Worm (Caenorhabditis elegans) whole organism, mixed stage, embryonic: ENCODE data around the gene nlp-78.

Experiments
- M03D4.4 ChIP-seq: sonication (generic microtip); optimal IDR thresholded peaks from 2 replicates; lab custom pipeline; 2017; ENCODE audit warnings: mild to moderate bottlenecking, missing genetic modification characterization, missing compliant biosample characterization
- bed-3 ChIP-seq: fragments of 200-800 bp; sonication (Bioruptor generic); optimal IDR thresholded peaks from 3 replicates; lab custom pipeline; 2018; ENCODE audit warnings: mild to moderate bottlenecking, missing genetic modification characterization, moderate library complexity, missing compliant biosample characterization
- blmp-1 ChIP-seq: fragments of 150-350 bp; optimal IDR thresholded peaks from 2 replicates; lab custom pipeline; 2014; ENCODE audit warnings: missing biosample characterization, missing genetic modification characterization
- ceh-39 ChIP-seq: fragments of 150-350 bp; optimal IDR thresholded peaks from 2 replicates; lab custom pipeline; 2014; ENCODE audit warnings: missing biosample characterization, missing genetic modification characterization
- ceh-83 ChIP-seq: fragments of 200-800 bp; sonication (Bioruptor generic); optimal IDR thresholded peaks from 2 replicates; lab custom pipeline; 2018; ENCODE audit warnings: mild to moderate bottlenecking, missing genetic modification characterization, missing compliant biosample characterization
- ces-1 ChIP-seq: fragments of 150-350 bp; optimal IDR thresholded peaks from 2 replicates; lab custom pipeline; 2014; ENCODE audit warnings: missing biosample characterization, missing genetic modification reagents, missing genetic modification characterization
- cnd-1 ChIP-seq: fragments of 200-800 bp; sonication (Bioruptor generic); optimal IDR thresholded peaks from 2 replicates; lab custom pipeline; 2018; ENCODE audit warnings: mild to moderate bottlenecking, missing genetic modification characterization, missing compliant biosample characterization
- elt-1 ChIP-seq: sonication (generic microtip); optimal IDR thresholded peaks from 2 replicates; lab custom pipeline; 2017; ENCODE audit warnings: missing genetic modification characterization, mild to moderate bottlenecking, missing compliant biosample characterization, antibody characterized with exemption, moderate library complexity, borderline replicate concordance; ENCODE audit not compliant: insufficient read depth
- elt-3 ChIP-seq: fragments of 150-350 bp; optimal IDR thresholded peaks from 2 replicates; lab custom pipeline; 2014; ENCODE audit warnings: missing biosample characterization, missing genetic modification characterization
- flh-1 ChIP-seq: fragments of 200-800 bp; sonication (Bioruptor generic); optimal IDR thresholded peaks from 2 replicates; lab custom pipeline; 2018; ENCODE audit warnings: mild to moderate bottlenecking, missing genetic modification characterization, moderate library complexity, missing compliant biosample characterization
- ham-2 ChIP-seq: fragments of 200-800 bp; sonication (Bioruptor generic); optimal IDR thresholded peaks from 2 replicates; lab custom pipeline; 2018; ENCODE audit warnings: mild to moderate bottlenecking, missing genetic modification characterization, missing compliant biosample characterization
- hlh-1 ChIP-seq: fragments of 150-350 bp; optimal IDR thresholded peaks from 2 replicates; lab custom pipeline; 2014; ENCODE audit warnings: missing biosample characterization, missing genetic modification reagents, missing genetic modification characterization
- lin-32 ChIP-seq: fragments of 200-800 bp; sonication (Bioruptor generic); optimal IDR thresholded peaks from 2 replicates; lab custom pipeline; 2018; ENCODE audit warnings: mild to moderate bottlenecking, missing genetic modification characterization, missing compliant biosample characterization
- lsy-2 ChIP-seq: fragments of 150-350 bp; optimal IDR thresholded peaks from 2 replicates; lab custom pipeline; 2014; ENCODE audit warnings: missing biosample characterization, missing genetic modification characterization
- mep-1 ChIP-seq: fragments of 150-350 bp; optimal IDR thresholded peaks from 2 replicates; lab custom pipeline; 2017; ENCODE audit warnings: missing biosample characterization, missing genetic modification reagents, missing genetic modification characterization, inconsistent platforms
- mls-2 ChIP-seq: sonication (generic microtip); optimal IDR thresholded peaks from 2 replicates; lab custom pipeline; 2016; ENCODE audit warnings: mild to moderate bottlenecking, missing genetic modification characterization, moderate library complexity, missing compliant biosample characterization
- nhr-12 ChIP-seq: fragments of 150-350 bp; optimal IDR thresholded peaks from 2 replicates; lab custom pipeline; 2014; ENCODE audit warnings: missing biosample characterization, missing genetic modification characterization
- nhr-2 ChIP-seq: fragments of 150-350 bp; optimal IDR thresholded peaks from 2 replicates; lab custom pipeline; 2014; ENCODE audit warnings: missing biosample characterization, missing genetic modification characterization
- nhr-237 ChIP-seq: fragments of 150-350 bp; optimal IDR thresholded peaks from 2 replicates; lab custom pipeline; 2014; ENCODE audit warnings: missing biosample characterization, missing genetic modification characterization
- nhr-28 ChIP-seq: fragments of 150-350 bp; optimal IDR thresholded peaks from 2 replicates; lab custom pipeline; 2014; ENCODE audit warnings: missing biosample characterization, missing genetic modification characterization
- nhr-76 ChIP-seq: sonication (generic microtip); optimal IDR thresholded peaks from 2 replicates; lab custom pipeline; 2017; ENCODE audit warnings: missing biosample characterization, missing genetic modification characterization
- pha-4 ChIP-seq: fragments of 150-350 bp; optimal IDR thresholded peaks from 2 replicates; lab custom pipeline; 2018; ENCODE audit warnings: missing biosample characterization, missing genetic modification reagents, missing genetic modification characterization
- sem-2 ChIP-seq: fragments of 200-800 bp; sonication (Bioruptor generic); optimal IDR thresholded peaks from 2 replicates; lab custom pipeline; 2018; ENCODE audit warnings: mild to moderate bottlenecking, missing genetic modification characterization, missing compliant biosample characterization
- snpc-4 ChIP-seq: fragments of 150-350 bp; optimal IDR thresholded peaks from 2 replicates; lab custom pipeline; 2014; ENCODE audit warnings: missing biosample characterization, missing genetic modification characterization
- sptf-1 ChIP-seq: sonication (generic microtip); optimal IDR thresholded peaks from 2 replicates; lab custom pipeline; 2017; ENCODE audit warnings: mild to moderate bottlenecking, missing genetic modification characterization, moderate library complexity, missing compliant biosample characterization
- tbx-8 ChIP-seq: fragments of 200-800 bp; sonication (Bioruptor generic); optimal IDR thresholded peaks from 2 replicates; lab custom pipeline; 2018; ENCODE audit warnings: mild to moderate bottlenecking, missing genetic modification characterization, moderate library complexity, missing compliant biosample characterization
- unc-120 ChIP-seq: sonication (generic microtip); optimal IDR thresholded peaks from 2 replicates; lab custom pipeline; 2017; ENCODE audit warnings: missing genetic modification characterization, missing compliant biosample characterization; ENCODE audit not compliant: poor library complexity, severe bottlenecking
- unc-62 ChIP-seq: fragments of 150-350 bp; optimal IDR thresholded peaks from 2 replicates; lab custom pipeline; 2014; ENCODE audit warnings: missing biosample characterization, missing genetic modification reagents, missing genetic modification characterization
- zip-8 ChIP-seq: fragments of 150-350 bp; optimal IDR thresholded peaks from 2 replicates; lab custom pipeline; 2014; ENCODE audit warnings: missing biosample characterization, missing genetic modification characterization

nlp-78 gene

ce11 chrII:9114972-9115371 is 21.0 kb upstream of the nlp-78 start:
- no peak for TF ChIP-seq snpc-4 (tag; lab: Kevin White, UChicago)
- TF ChIP-seq ces-1 (GFP tag; lab: Kevin White, UChicago) = no peak
- no peak for TF ChIP-seq nhr-76
- TF ChIP-seq elt-3 (tag; lab: Kevin White, UChicago) = no peak
- no peak for TF ChIP-seq blmp-1 (tag; lab: Kevin White, UChicago)
- TF ChIP-seq ham-2 (GFP tag; lab: Kevin White, UChicago) = no peak
- TF ChIP-seq mep-1 (tag; lab: Kevin White, UChicago) = no peak
- no peak for TF ChIP-seq nhr-2 (tag; lab: Kevin White, UChicago)

DNA sequence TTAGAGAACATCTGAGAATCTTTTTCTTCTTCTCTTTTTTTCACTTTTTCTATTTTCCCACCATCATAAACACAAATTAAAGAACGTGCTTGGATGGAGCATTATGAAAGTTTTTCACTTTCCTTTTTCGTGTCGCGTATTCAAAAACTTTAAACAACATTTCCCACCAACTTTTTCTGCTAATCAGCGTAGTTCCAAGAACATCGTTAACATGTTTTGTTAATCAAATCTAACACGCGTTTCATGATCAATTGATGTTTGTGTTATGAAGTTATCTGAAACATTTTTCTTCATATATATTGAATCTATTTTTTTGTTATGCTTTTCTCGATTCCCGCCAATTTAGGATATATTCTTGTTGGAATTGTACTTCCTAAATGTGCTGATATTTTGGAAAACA is 20.3 kb upstream of the nlp-78 start:
- TF ChIP-seq nhr-237 (tag; lab: Kevin White, UChicago) (no peak), pha-4 (tag; lab: Kevin White, UChicago) (no peak), nhr-28 (no peak), unc-62 (no peak), zip-8 (tag; lab: Kevin White, UChicago) (no peak), nhr-76 (no peak), ceh-83 (GFP tag; lab: Kevin White, UChicago) (no peak)

- TF ChIP-seq ham-2 (GFP tag; lab: Kevin White, UChicago) (no peak), sem-2 (GFP tag; lab: Kevin White, UChicago) (no peak), unc-120 (tag; lab: Kevin White, UChicago) (no peak), M03D4.4 (no peak), ceh-39 (tag; lab: Kevin White, UChicago) (no peak), cnd-1 (tag; lab: Kevin White, UChicago) (no peak), nhr-28 (no peak), sptf-1 (no peak), elt-3 (tag; lab: Kevin White, UChicago) (no peak), nhr-12 (tag; lab: Kevin White, UChicago) (no peak), nhr-237 (tag; lab: Kevin White, UChicago) (no peak)
- TF ChIP-seq, all 35 proteins: peak for 0
Observed at ce11 chrII:9116404-9116803, 19.6 kb upstream of the nlp-78 start.

DNA sequence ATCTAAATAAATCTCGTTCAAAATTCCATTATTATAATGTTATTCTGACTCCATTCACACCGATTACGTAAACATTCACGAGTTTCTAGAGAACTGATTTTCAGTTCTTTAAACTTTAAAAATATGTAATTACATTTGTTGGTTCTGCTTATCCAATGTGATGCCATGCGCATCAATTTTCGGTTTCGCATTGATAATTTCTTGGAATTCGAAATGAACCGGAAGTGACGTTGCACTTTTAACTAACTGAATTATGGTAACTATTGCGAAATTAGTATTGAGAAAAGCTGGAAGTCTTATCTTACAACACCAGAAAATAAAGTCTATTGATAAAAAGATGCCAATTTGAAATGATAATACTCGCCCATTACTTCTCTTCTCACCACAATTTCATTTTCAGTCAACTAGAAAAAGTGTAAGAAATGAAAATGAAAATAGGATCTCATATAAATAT is 18.2 kb upstream of the nlp-78 start:
- TF ChIP-seq elt-3 (tag; lab: Kevin White, UChicago) (no peak), mls-2 (tag; lab: Kevin White, UChicago) (no peak), nhr-12 (tag; lab: Kevin White, UChicago) (no peak), elt-1 (tag; lab: Kevin White, UChicago) (no peak), lin-32 (GFP tag; lab: Kevin White, UChicago) (no peak)

ce11 chrII:9120329-9120728 is 15.6 kb upstream of the nlp-78 start:
- TF ChIP-seq nhr-237 (tag; lab: Kevin White, UChicago) = no peak
- TF ChIP-seq lsy-2 (tag; lab: Kevin White, UChicago) = no peak
- TF ChIP-seq ceh-39 (tag; lab: Kevin White, UChicago) = no peak
- no peak for TF ChIP-seq flh-1
- no peak for TF ChIP-seq bed-3 (GFP tag; lab: Kevin White, UChicago)
- no peak for TF ChIP-seq snpc-4 (tag; lab: Kevin White, UChicago)
- TF ChIP-seq M03D4.4 = no peak
- TF ChIP-seq tbx-8 (GFP tag; lab: Kevin White, UChicago) = no peak

DNA sequence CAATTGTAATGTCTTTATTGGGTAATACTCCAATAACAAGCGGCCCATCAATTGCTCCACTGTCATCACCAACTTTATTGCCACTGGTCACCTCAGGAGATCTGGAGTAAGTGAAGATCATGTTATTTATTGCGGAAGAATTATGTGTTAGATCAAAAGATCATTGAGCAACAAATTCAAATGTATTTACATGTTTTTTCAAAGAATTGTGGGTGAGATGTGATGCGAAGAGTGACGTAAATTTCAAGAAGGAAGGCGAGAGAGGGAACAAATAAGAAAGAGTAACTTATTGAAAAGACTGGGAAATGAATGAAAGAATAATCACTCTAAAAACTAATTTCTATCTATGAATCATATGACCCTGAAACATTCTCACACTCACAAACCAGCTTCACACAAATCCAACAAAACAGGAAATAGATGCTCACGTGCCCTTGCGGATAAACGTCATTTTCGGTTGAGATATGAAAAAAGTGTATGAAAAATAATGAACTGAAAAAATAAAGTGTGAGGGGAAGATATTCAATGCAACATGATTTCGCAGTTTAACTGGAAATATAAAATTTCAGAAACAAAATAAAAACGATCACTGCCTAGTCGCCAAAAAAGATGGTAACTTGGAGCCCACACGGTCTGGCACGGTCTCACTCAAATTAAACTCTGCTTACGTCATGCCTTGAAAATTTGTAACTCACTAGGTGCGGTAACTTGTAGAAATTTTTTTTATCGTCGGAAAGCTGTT is 15.0 kb upstream of the nlp-78 start:
- TF ChIP-seq nhr-237 (tag; lab: Kevin White, UChicago) (no peak), flh-1 (no peak), elt-3 (tag; lab: Kevin White, UChicago) (no peak), mls-2 (tag; lab: Kevin White, UChicago) (no peak), nhr-12 (tag; lab: Kevin White, UChicago) (no peak), nhr-76 (no peak), lsy-2 (tag; lab: Kevin White, UChicago) (no peak), hlh-1 (tag; lab: Kevin White, UChicago) (no peak), sptf-1 (no peak), cnd-1 (tag; lab: Kevin White, UChicago) (no peak)
